Worm (Caenorhabditis elegans) whole organism, young adult: ENCODE data around the gene srd-38.

Experiments
- B0261.1 ChIP-seq: sonication (generic microtip); optimal IDR thresholded peaks from 2 replicates; lab custom pipeline; 2016; ENCODE audit warnings: mild to moderate bottlenecking, missing genetic modification characterization, moderate library complexity, missing compliant biosample characterization
- Y53F4B.3 ChIP-seq: fragments of 200-800 bp; sonication (Bioruptor generic); IDR thresholded peaks from 2 replicates; pipeline ENCODE4 v1.3.6; 2022; ENCODE audit warnings: missing genetic modification reagents, missing genetic modification characterization, missing compliant biosample characterization
- ekl-4 ChIP-seq: fragments of 200-800 bp; sonication (Bioruptor generic); IDR thresholded peaks from 2 replicates; pipeline ENCODE4 v1.3.6; 2022; ENCODE audit warnings: missing genetic modification reagents, missing genetic modification characterization, missing compliant biosample characterization
- lin-54 ChIP-seq: fragments of 200-800 bp; sonication (Bioruptor generic); optimal IDR thresholded peaks from 2 replicates; lab custom pipeline; 2018; ENCODE audit warnings: mild to moderate bottlenecking, missing genetic modification characterization, missing compliant biosample characterization
- mel-28 ChIP-seq: sonication (generic microtip); optimal IDR thresholded peaks from 2 replicates; lab custom pipeline; 2016; ENCODE audit warnings: borderline replicate concordance, mild to moderate bottlenecking, missing genetic modification characterization, missing compliant biosample characterization
- nhr-90 ChIP-seq: sonication (generic microtip); optimal IDR thresholded peaks from 2 replicates; lab custom pipeline; 2016; ENCODE audit warnings: missing genotype, mild to moderate bottlenecking, missing genetic modification characterization, missing compliant biosample characterization

DNA sequence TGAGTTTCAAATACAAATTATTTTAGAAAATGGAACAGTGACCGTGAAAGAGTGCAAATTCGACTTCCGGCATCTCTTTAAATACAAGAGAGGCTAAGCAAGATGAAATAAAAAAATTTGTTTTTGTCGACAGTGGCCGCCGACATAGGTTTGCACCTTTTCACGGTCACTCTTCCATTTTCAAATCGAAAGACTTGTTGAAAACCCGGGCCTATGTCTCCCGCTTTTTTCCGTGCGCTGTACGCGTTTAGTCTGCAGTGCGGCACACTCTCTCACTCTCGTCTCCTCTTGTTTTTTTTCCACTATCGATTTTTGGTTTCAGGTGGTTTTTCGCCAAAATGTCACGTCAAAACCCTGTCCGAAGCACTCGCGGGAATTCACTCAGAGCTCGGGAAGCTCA, 46.5 kb upstream of the srd-38 start, which contains the start of gene hpl-1:
- TF ChIP-seq Y53F4B.3 (GFP tag; lab: Robert Waterston, UW): no peak
- TF ChIP-seq mel-28: no peak
- TF ChIP-seq nhr-90 (tag; lab: Kevin White, UChicago): no peak
- no peak for TF ChIP-seq ekl-4
- TF ChIP-seq lin-54: no peak
- TF ChIP-seq B0261.1 (tag; lab: Kevin White, UChicago): no peak
